Fruit fly (Drosophila melanogaster): Measurements from ENCODE around the gene CG43181.

Gene CG43181

DNA sequence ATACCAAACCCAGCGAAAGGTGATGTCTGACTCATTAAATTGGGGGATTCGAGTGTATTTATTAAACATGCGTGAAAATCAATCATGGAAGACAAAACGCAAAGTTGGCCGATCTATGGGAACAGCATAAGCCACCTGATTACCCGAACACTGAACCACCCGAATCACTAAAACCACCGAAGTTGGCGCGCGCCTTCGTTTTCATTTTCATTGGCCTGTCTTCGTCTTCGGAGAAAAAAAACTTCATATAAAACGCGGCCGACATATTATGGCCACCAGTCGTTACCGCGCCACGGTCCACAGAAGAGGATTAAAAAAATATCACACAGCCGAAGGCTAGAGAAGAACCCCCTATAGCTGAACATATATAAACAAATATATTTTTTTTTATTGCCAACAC lies 5.9 kb downstream of the CG43181 start, which contains the start of gene y:
y (plus strand) TSS at position 278 of the 400 bp plus-strand sequence.
- no peak for TF ChIP-seq noc (tag; optimal IDR thresholded peaks at IDR 0.05)

DNA sequence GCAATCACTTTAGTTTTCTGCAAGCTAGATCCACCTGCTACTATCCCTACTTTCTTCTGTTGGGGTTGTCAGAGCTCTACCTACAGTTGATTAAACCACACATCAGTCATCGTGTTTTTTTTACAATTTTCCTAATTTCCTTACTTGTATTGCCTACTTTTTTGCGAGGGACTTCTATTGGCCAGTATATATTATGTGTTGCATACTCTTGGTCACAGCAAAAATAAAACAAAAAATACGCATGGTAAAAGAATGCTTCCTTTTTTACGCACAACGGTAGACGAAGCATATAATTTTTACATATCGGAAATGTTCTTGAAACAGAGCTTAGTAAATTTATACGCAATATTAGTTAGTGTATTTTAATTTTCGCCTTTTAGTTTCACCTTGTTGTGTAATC lies 11.1 kb downstream of the CG43181 start:
- no peak for TF ChIP-seq noc (tag; optimal IDR thresholded peaks at IDR 0.05)

DNA sequence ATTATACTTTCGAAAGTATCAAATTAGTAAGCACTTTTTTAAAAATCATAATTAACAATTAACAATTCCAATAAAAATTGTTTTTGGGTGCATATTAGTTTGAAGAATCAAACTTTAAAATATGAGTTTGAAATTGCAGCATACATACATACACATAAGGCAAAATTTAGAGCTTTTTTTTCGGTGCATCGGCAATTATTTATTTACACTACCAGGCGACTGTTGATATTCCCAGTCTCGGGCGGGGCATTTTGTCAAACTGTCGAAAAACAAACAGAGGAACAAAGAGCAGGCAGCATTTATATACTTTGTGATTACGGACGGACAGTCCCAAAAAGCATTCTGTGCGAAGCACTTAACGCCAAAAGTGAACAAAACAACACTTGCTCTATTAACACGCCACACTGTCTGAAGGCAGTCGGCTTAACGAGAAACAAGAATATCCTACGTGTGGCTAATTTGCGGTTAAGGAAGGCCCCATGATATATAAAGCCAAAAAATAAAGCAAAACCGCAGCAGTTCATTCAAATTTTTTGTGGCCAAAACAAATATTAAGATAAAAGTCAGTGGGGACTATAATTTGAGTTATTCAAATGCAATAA lies 11.8 kb downstream of the CG43181 start:
- TF ChIP-seq noc (tag; optimal IDR thresholded peaks at IDR 0.05) = no peak

DNA sequence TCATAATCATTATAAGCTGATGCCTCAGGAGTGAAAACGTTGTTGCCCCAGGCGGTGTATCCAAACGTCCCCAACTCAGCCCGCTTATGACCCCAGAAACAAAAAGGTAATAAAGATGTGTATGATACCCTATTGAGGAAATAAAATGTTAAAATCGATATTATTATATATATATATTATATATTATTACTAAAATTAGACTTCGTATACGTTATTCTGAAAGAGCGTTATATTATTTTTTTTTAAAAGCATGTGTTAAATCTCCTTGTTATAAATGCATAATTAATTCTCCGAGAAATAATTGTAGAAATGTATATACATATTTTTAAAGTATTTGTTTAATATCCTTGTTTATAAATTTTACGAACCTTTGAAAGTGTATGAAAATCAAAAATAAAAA lies 13.6 kb downstream of the CG43181 start:
- TF ChIP-seq noc (tag; optimal IDR thresholded peaks at IDR 0.05) = no peak

DNA sequence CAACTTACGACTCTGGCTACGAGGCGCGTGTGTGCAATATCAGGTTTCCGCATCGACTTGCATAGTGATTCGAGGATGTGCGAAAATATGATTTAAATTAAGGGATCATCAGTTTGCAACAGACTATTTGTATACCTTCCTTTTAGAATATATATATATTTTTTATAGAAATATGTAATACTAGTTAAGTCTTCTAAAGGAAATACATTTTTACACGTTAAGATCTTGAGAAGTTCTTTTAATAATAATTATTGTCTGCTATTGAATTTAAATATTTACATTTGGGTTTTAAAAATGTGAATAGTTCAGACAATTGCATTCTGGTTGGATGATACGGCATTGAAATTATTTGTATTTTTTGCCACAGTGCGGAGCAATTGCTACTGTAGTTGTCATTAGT lies 16.5 kb downstream of the CG43181 start:
- no peak for TF ChIP-seq noc (tag; optimal IDR thresholded peaks at IDR 0.05)

DNA sequence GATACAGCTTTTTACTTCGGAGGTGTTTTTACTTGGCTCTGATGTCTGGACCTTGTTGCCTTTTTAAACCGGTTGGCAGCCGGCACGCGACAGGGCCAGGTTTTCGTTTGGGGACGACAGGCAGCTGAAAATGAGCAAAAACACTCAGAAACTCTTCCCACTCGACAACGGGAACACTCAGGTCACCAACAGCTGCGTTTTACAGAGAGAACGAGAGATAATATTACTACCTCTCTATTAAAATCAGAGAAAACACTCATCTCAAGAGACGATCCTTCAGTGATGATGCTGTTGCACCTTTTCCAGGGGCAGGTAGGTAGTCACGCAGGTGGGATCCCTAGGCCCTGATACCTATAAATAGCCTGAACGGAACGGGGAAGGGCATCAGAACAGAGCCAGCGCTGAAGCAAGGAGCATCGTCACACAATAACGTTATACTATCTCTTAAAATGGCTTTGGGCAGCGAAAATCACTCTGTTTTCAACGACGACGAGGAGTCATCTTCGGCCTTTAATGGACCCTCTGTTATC lies 19.3 kb downstream of the CG43181 start, which contains the start of gene ac:
ac (plus strand) TSS at position 387 of the 530 bp plus-strand sequence.
- TF ChIP-seq noc (tag; optimal IDR thresholded peaks at IDR 0.05) = no peak

DNA sequence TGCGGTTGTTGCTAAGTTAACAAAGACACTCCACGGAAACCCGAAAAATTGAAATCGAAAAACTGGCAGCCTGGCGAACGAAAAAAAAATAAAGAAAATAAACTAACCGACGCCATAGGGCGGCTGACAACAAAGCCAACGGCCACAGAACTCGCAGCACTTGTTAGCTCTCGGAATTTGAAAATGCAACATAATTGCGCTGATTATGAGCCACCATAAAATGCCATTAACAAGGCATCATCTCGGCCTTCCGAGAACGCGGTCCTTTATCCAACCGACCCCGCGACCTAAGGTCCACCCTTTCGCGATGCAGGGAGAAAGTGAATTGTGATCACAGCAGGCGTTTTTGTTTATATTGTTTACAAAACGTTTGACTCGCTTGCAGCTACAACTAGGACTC lies 27.0 kb downstream of the CG43181 start:
- no peak for TF ChIP-seq noc (tag; optimal IDR thresholded peaks at IDR 0.05)

DNA sequence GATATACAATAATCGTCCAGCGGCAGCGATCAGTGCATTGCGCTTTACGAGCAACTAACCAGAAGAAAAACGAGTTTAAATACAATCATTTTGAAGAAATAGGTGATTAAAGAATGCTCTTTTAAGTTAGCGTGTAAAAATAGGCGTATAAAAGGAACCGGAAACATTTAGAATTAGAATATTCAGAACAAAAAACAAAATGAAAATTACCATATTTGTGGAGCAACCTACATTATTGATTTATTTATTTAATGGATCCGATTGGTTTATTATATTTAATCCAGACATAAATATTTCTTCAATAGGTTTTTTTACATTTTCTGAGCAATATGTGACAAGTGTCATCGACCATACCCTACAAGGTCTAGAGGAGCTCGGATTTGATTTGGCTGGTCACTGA lies 28.0 kb downstream of the CG43181 start:
- TF ChIP-seq noc (tag; optimal IDR thresholded peaks at IDR 0.05) = no peak

DNA sequence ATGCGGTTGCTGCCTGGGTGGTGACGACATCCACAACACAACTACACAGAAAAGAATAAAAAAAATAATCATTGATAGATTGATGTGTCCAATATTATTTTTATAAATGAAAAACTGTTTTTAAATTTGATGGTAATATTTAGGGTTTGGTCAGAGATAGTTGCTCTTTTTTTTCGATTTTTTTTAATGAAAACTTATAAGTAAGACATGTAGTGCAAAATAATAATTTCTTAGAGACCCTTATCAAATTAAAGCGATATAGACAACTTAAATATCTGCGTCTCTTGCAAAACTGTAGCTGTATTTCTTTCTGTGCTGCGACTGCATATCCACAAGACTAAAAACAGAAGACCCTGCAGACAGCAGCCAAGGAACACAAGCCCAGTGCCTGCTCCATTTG lies 29.2 kb downstream of the CG43181 start:
- TF ChIP-seq noc (tag; optimal IDR thresholded peaks at IDR 0.05) = no peak

DNA sequence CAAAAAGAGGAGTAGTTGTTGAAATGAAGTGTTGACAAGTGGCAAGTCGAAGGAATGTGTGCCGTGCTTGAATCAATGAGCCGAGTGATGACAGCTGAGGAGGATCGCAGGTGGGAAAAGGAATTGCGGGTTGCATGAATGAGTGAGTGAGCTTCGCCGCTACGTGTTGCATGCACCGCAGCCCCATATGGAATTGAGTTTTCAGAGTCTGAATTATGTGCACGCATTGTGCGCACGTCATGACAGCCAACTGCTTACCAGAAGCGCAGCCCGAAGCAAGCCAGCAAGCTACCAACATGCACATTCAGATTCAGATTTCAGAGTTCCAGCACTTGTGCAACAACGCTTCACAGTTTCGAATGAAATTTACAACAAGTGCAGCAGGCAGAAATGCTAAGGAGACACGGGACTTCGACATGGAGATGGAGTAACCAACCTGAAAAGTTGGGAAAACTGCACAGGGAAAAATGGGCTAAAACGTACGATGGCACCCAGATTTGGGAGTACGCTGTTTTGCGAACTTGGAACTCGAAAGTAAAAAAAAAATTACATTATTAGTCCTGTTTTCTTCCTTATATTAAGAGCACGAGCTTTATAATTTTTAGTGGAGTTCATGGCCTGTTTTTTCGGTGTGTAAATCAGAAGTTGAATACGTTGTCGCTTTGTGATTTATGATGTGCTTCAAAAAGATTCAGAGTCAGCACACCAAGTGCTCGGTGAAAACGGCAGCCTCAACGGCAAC lies 35.6 kb downstream of the CG43181 start:
- TF ChIP-seq noc (tag; optimal IDR thresholded peaks at IDR 0.05) = no peak

DNA sequence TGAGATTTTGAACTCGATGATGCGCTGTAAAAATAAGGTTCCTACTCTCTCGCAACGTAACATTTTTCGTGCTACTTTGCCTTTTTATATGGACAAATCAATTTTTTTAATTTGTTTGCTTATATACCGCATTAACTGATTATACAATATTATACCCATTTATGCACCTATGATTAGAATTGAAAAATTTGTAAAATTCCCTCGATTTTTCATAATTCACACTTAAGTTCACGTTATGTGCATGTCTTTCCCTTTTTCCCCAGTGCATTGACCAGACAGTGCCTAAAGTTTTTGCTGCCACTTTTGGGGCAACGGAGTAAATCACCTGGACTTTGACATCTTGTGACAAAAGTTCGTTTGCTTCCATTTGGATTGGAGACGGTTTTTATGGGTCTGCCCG lies 40.1 kb downstream of the CG43181 start:
- no peak for TF ChIP-seq noc (tag; optimal IDR thresholded peaks at IDR 0.05)

DNA sequence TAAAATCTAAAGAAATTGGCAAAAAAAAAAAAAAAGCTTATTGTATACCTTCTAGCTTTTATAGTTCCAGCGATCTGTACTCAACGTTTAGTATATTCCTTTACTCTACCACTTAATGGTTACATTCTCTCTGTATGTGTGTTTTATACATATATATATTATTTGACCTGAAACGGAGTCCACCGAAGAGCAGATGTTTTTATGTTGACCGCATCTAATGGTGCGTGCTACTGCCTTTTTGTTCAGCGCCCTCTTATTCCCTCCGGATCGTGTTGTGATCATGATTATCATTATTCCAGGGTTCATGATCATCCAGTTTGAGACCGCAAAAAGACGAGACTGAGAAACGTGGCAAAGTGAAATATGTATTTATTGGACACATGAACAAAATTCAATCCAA lies 41.9 kb downstream of the CG43181 start:
- TF ChIP-seq noc (tag; optimal IDR thresholded peaks at IDR 0.05) = no peak

DNA sequence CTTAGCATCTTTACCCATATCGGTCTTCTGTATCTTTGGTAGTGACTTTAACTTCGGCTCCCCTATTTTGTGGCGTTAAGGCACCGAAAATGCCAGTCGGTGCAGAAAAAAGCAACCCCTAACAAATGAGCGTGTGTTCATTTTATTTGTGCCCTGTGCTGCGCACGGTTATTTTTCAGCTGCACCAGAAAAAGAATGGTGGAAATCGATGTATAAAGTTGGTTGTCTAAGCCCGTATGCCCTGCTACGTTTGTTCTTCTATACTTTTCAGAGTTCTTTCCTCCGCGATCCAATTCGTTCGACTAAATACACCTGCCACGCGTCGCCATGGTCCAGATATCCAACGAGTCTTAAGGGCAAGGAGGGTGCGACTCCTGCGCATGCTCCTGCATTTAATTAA lies 42.6 kb downstream of the CG43181 start:
- no peak for TF ChIP-seq noc (tag; optimal IDR thresholded peaks at IDR 0.05)

DNA sequence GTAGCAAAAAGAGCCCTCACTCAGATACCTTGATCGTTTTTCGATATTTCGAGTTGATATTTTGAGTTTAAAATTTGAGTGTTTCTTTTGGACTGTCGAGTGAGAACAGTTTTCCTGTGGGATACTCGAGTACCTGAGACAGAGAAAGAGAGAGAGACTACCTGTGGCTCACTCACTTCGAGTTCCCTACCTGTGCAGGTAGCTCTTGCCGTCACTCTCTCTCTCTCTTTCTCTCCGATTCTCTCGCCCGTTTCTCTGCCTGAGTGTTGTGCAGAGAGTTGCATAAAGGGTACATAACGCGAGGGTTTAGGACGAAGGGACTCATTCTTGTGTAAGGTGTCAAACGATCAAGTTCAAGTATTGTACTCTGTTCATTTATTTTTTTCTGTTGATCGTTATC lies 45.4 kb downstream of the CG43181 start, which contains the start of gene sc:
sc (plus strand) TSS at position 315 of the 400 bp plus-strand sequence.
- no peak for TF ChIP-seq noc (tag; optimal IDR thresholded peaks at IDR 0.05)

DNA sequence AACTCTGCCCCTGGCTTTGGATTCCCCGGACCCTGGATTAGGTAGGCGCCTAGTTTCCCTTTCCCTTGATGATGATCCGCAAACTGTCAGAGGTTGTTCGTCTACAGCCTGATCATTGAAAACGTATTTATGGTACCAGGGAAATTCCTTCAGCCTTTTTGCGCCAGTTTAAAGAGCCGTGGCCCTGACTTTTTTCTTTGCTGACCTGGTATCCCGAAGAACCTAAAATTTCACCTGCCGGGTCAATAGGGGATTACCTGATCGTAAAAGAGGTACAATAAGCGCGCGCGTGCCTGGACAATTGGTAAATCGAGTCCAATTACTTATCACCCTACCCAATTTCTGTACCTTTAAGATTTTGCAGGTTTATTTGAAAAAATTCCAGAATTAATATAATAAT lies 49.4 kb downstream of the CG43181 start:
- TF ChIP-seq noc (tag; optimal IDR thresholded peaks at IDR 0.05) = no peak

Measured in whole organism, larva.